Worm (Caenorhabditis elegans): ENCODE data around the gene Y57G11C.3.

DNA sequence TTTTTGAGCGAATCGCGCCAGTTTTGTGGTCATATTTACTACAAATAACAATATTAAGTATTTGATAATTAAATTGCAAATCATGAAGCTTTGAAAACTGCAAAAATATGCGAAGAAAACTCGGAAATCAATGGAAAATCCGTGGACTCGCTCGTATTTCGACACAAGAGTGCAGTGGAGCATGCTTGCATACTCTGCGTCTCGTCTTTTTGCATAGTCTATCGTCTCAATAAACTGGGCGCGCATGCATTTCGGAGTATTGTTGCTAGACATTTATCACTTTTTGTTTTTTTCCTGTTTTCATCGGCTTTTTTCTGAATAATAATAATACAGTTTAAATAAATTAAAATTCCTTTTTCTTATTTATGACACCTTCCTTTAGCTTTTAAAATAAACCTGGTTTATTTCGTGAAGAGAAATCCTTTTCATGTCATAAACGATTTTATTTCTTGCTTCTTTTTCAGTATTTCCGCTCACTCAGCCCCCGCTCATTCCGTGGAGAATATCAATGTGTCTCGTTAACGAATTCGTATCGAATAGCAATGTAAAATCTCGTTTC is at the start of gene Y57G11C.3, which contains the start of gene mrps-7:
- TF ChIP-seq R02D3.7 (tag; optimal IDR thresholded peaks at IDR 0.05): peak; percentile 96
- peak; percentile 91 for TF ChIP-seq gmeb-1 (tag; optimal IDR thresholded peaks at IDR 0.05)
- TF ChIP-seq unc-62 (GFP tag; optimal IDR thresholded peaks at IDR 0.05): no peak

All from whole organism, L2 larva.